Fruit fly (Drosophila melanogaster): ENCODE data around the gene Wwox.

Wwox gene

DNA sequence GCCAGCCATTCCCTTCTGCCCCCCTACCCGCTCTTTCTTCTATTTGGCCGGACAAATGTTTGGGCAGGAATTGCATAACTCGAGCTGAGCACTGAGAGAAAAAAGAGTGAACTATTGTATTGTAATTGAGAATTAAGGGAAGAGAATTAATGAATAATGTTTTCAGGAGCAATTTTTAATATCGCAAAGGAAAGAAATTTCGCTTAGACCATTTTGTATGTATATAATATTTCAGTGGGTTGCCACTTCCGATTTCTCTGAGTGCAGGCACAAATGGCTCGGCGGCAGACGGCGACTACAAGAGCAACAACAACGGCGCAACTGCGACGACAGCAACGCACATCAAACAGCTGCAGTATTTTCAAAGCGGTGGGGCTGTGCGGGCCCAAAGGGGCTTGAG lies 39.5 kb downstream of the Wwox start:
- TF ChIP-seq Pif1A (GFP tag; optimal IDR thresholded peaks at IDR 0.05), result peak; percentile 78
- TF ChIP-seq CG8159 (tag; optimal IDR thresholded peaks at IDR 0.05), result peak; percentile 61
- peak; percentile 67 for TF ChIP-seq CG10348 (GFP tag; IDR thresholded peaks at IDR 0.05)
- peak; percentile 63 for TF ChIP-seq Snoo (tag; optimal IDR thresholded peaks at IDR 0.05)
- peak; percentile 90 for TF ChIP-seq fd96Ca (GFP tag; IDR thresholded peaks at IDR 0.05)
- peak; percentile 63 for TF ChIP-seq CG13204 (GFP tag; optimal IDR thresholded peaks at IDR 0.05)
- no peak for TF ChIP-seq D1 (tag; optimal IDR thresholded peaks at IDR 0.05)
- peak; percentile 79 for TF ChIP-seq CG8301 (tag; optimal IDR thresholded peaks at IDR 0.05)
- TF ChIP-seq CG14655 (GFP tag; optimal IDR thresholded peaks at IDR 0.05), result peak; percentile 76
- peak; percentile 65 for TF ChIP-seq CG34367 (tag; optimal IDR thresholded peaks at IDR 0.05)
- TF ChIP-seq EcR (GFP tag; optimal IDR thresholded peaks at IDR 0.05), result no peak
- TF ChIP-seq gl (tag; optimal IDR thresholded peaks at IDR 0.05), result peak; percentile 6
- TF ChIP-seq CG32121 (GFP tag; IDR thresholded peaks at IDR 0.05), result peak; percentile 94
- TF ChIP-seq CG15710 (tag; optimal IDR thresholded peaks at IDR 0.05), result peak; percentile 66
- TF ChIP-seq CG17806 (tag; optimal IDR thresholded peaks at IDR 0.05), result peak; percentile 57
- peak; percentile 93 for TF ChIP-seq Ets98B (GFP tag; IDR thresholded peaks at IDR 0.05)
- TF ChIP-seq CG4496 (GFP tag; IDR thresholded peaks at IDR 0.05), result peak; percentile 96
- TF ChIP-seq rn (GFP tag; IDR thresholded peaks at IDR 0.05), result peak; percentile 80
- peak; percentile 50 for TF ChIP-seq Pif1B (GFP tag; optimal IDR thresholded peaks at IDR 0.05)
- TF ChIP-seq CG9948 (tag; optimal IDR thresholded peaks at IDR 0.05), result peak; percentile 61
- peak; percentile 90 for TF ChIP-seq CG12605 (GFP tag; IDR thresholded peaks at IDR 0.05)

DNA sequence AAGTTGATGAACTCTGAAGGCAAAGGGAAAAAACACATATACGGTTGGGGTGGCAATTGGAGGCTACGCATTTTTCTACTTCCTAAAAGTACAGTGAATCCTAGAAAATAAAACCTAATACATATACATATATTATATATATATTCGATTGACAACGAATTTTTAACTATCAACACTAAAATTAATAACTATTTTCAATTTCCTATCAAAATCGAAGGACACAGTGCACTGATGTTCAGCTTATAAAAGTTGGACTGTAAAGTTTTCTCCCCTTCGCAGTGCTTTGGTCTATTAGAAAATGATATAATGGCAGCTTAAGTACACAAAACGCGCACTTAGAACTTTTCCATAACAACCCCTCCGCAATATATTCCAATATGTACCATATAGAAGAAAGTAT lies 41.2 kb downstream of the Wwox start:
- TF ChIP-seq gl (tag; optimal IDR thresholded peaks at IDR 0.05), result no peak
- TF ChIP-seq Snoo (tag; optimal IDR thresholded peaks at IDR 0.05), result no peak
- TF ChIP-seq fd96Ca (GFP tag; IDR thresholded peaks at IDR 0.05), result no peak
- no peak for TF ChIP-seq CG34367 (tag; optimal IDR thresholded peaks at IDR 0.05)
- TF ChIP-seq CG10348 (GFP tag; IDR thresholded peaks at IDR 0.05), result no peak
- TF ChIP-seq CG8159 (tag; optimal IDR thresholded peaks at IDR 0.05), result no peak
- no peak for TF ChIP-seq CG14655 (GFP tag; optimal IDR thresholded peaks at IDR 0.05)
- TF ChIP-seq CG17806 (tag; optimal IDR thresholded peaks at IDR 0.05), result no peak
- no peak for TF ChIP-seq CG12605 (GFP tag; IDR thresholded peaks at IDR 0.05)
- no peak for TF ChIP-seq Ets98B (GFP tag; IDR thresholded peaks at IDR 0.05)
- TF ChIP-seq CG9948 (tag; optimal IDR thresholded peaks at IDR 0.05), result no peak
- TF ChIP-seq CG32121 (GFP tag; IDR thresholded peaks at IDR 0.05), result no peak
- no peak for TF ChIP-seq D1 (tag; optimal IDR thresholded peaks at IDR 0.05)
- no peak for TF ChIP-seq CG8301 (tag; optimal IDR thresholded peaks at IDR 0.05)

DNA sequence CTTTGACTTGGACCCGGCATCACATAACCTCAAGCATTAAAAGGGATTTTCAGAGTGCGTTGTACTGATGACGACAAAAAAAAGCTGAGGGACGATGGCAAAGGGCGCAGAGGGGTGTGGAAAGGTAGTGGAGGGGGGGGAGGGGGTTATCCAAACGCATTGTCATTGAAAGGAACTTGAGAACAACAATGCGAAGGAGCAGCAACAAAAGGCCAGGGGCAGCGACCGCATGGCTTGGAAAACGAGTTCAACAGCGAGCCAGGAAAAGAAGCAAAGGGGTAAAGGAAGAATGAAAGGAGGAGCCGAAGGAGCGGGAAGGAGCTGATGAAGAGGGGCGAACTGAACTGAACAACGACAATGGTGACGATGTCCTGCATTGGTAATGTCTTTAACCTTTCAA lies 41.8 kb downstream of the Wwox start:
- TF ChIP-seq EcR (GFP tag; optimal IDR thresholded peaks at IDR 0.05) (peak; percentile 99), CG15710 (tag; optimal IDR thresholded peaks at IDR 0.05) (no peak), CG13204 (GFP tag; optimal IDR thresholded peaks at IDR 0.05) (peak; percentile 62)

DNA sequence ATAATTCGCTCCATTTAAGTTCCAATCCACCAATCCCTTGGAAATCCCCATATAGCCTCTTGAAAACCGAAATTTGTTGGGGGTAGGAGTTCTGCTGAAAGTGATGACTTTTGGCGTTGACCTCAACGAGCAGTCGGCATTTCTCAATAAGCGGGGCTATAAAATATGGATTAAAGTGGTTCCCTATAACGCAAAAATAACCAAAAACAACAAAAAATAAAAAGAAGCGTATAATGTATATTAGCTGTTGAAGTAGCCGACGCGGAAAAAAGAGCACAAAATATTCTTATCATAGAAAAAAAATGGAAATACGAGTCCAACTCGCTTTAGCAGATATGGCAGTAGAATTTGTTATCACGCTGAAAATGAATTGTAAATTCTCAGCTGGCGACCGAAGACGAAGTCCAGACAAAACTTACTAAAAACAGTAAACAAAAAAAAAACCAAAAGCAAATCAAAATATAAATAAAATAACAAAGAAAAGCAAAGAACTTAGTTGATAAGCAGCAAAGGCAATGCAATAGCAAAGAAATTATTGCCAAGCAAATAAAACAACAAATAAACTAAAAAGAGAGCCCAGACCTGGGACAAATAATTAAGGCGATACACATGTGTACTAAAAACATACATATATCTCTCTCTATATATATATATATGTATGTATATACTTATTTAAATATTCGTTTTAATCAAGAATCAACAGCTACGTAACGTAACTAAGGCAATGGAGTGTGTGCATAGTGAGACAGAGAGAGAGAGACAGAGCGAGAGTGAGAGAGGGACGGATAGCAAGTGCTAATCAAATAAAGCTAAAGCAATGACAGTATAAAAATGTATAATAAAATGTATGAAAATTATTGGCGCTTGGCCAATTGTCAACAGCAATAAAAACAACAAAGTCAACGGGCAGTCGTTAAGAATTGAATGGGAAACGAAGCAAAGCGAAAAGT lies 43.2 kb downstream of the Wwox start:
- peak; percentile 69; the same call in 1 of the 2 replicates for TF ChIP-seq CG12605 (GFP tag; IDR thresholded peaks at IDR 0.05)
- peak; percentile 53 for TF ChIP-seq CG8301 (tag; optimal IDR thresholded peaks at IDR 0.05)
- peak; percentile 39 for TF ChIP-seq CG9948 (tag; optimal IDR thresholded peaks at IDR 0.05)
- TF ChIP-seq Ets98B (GFP tag; IDR thresholded peaks at IDR 0.05), result peak; percentile 18; the same call in 1 of the 2 replicates
- peak; percentile 37; the same call in 1 of the 3 replicates for TF ChIP-seq fd96Ca (GFP tag; IDR thresholded peaks at IDR 0.05)
- TF ChIP-seq CG14655 (GFP tag; optimal IDR thresholded peaks at IDR 0.05), result peak; percentile 77
- no peak for TF ChIP-seq Snoo (tag; optimal IDR thresholded peaks at IDR 0.05)
- TF ChIP-seq Pif1A (GFP tag; optimal IDR thresholded peaks at IDR 0.05), result peak; percentile 2
- TF ChIP-seq Pif1B (GFP tag; optimal IDR thresholded peaks at IDR 0.05), result peak; percentile 42
- TF ChIP-seq gl (tag; optimal IDR thresholded peaks at IDR 0.05), result peak; percentile 45
- peak; percentile 37 for TF ChIP-seq CG34367 (tag; optimal IDR thresholded peaks at IDR 0.05)
- no peak for TF ChIP-seq EcR (GFP tag; optimal IDR thresholded peaks at IDR 0.05)
- peak; percentile 47 for TF ChIP-seq CG17806 (tag; optimal IDR thresholded peaks at IDR 0.05)
- no peak for TF ChIP-seq CG32121 (GFP tag; IDR thresholded peaks at IDR 0.05)
- TF ChIP-seq CG15710 (tag; optimal IDR thresholded peaks at IDR 0.05), result peak; percentile 21
- TF ChIP-seq CG13204 (GFP tag; optimal IDR thresholded peaks at IDR 0.05), result peak; percentile 16
- no peak for TF ChIP-seq CG10348 (GFP tag; IDR thresholded peaks at IDR 0.05)
- TF ChIP-seq D1 (tag; optimal IDR thresholded peaks at IDR 0.05), result peak; percentile 1
- TF ChIP-seq CG8159 (tag; optimal IDR thresholded peaks at IDR 0.05), result peak; percentile 24
- TF ChIP-seq rn (GFP tag; IDR thresholded peaks at IDR 0.05), result no peak
- TF ChIP-seq CG4496 (GFP tag; IDR thresholded peaks at IDR 0.05), result peak; percentile 57; the same call in 2 of the 3 replicates

DNA sequence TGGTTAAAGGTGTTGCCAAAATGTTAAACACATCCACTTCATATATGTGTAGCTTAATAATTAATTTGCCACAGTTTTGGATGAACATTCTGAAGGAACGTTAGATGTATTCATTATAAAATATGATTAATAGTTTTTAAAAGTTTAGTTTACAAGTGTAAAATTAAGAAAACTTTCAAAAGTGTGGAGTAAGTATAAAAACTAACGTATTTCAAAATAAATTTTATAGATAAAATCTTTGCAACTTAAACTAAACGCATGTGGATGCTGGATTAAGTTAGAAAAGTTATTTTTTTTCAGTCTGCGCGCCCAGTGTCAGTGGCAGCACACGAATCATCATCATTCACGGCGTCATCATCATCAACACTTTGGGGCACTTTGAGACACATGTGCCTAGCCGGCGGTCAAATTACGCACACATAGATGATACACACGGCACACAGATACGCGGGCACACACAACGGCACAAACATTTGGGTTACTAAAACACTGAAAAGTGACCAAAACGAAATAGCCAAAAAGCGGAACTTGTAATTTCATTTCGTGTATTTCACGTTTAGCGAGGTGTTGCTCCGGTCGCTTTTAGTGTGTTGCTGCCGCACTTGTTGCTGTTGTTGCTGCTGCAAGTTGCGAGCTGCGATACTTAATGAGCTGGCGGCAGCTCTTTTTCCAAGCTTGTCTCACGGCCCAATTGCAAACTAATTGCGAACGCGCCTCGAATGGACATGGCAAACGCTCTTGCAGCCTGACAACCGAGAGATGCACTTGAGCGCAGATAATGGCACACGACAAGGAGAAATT lies 46.8 kb downstream of the Wwox start:
- TF ChIP-seq CG34367 (tag; optimal IDR thresholded peaks at IDR 0.05) (no peak), CG4496 (GFP tag; IDR thresholded peaks at IDR 0.05) (no peak), Pif1A (GFP tag; optimal IDR thresholded peaks at IDR 0.05) (no peak), CG14655 (GFP tag; optimal IDR thresholded peaks at IDR 0.05) (peak; percentile 15), CG8301 (tag; optimal IDR thresholded peaks at IDR 0.05) (peak; percentile 15)
